Fruit fly (Drosophila melanogaster) whole organism, embryonic: Measurements from ENCODE around the gene NitFhit.

ENCODE experiments used
- BEAF-32 ChIP-seq: fragments of 200-800 bp; sonication (Bioruptor generic); optimal IDR thresholded peaks from 3 replicates; lab custom pipeline; 2017; ENCODE audit warnings: missing biosample characterization, missing genetic modification characterization, mild to moderate bottlenecking, moderate library complexity, missing genetic modification reagents
- Bteb2 ChIP-seq: fragments of 200-800 bp; sonication (Bioruptor generic); optimal IDR thresholded peaks from 2 replicates; lab custom pipeline; 2016; ENCODE audit warnings: missing biosample characterization, missing genetic modification characterization
- CG10366 ChIP-seq: fragments of 200-800 bp; sonication (Bioruptor generic); IDR thresholded peaks from 2 replicates; pipeline ENCODE4 v1.3.6; 2022; ENCODE audit warnings: missing biosample characterization, missing genetic modification characterization
- CG11085 ChIP-seq: fragments of 200-800 bp; sonication (Bioruptor generic); IDR thresholded peaks from 2 replicates; pipeline ENCODE4 v1.3.6; 2022; ENCODE audit warnings: missing biosample characterization, missing genetic modification characterization
- CG12104 ChIP-seq: fragments of 200-800 bp; sonication (Bioruptor generic); optimal IDR thresholded peaks from 3 replicates; lab custom pipeline; 2016; ENCODE audit warnings: missing biosample characterization, missing genetic modification characterization
- CG12155 ChIP-seq: fragments of 200-800 bp; sonication (Bioruptor generic); optimal IDR thresholded peaks from 3 replicates; lab custom pipeline; 2016; ENCODE audit warnings: missing biosample characterization, missing genetic modification characterization
- CG14710 ChIP-seq: fragments of 200-800 bp; sonication (Bioruptor generic); optimal IDR thresholded peaks from 3 replicates; lab custom pipeline; 2019; ENCODE audit warnings: missing biosample characterization, mild to moderate bottlenecking, missing genetic modification characterization, moderate library complexity
- CG15479 ChIP-seq: fragments of 200-800 bp; sonication (Bioruptor generic); optimal IDR thresholded peaks from 3 replicates; lab custom pipeline; 2019; ENCODE audit warnings: missing biosample characterization, mild to moderate bottlenecking, missing genetic modification characterization, moderate library complexity
- CG17361 ChIP-seq: fragments of 200-800 bp; sonication (Bioruptor generic); IDR thresholded peaks from 3 replicates; pipeline ENCODE4 v1.3.6; 2022; ENCODE audit warnings: missing biosample characterization, missing genetic modification characterization
- CG18011 ChIP-seq: fragments of 200-800 bp; sonication (Bioruptor generic); optimal IDR thresholded peaks from 2 replicates; lab custom pipeline; 2017; ENCODE audit warnings: missing biosample characterization, missing genetic modification characterization, mild to moderate bottlenecking, moderate library complexity, missing genotype
- CG2712 ChIP-seq: fragments of 200-800 bp; optimal IDR thresholded peaks from 3 replicates; lab custom pipeline; 2019; ENCODE audit warnings: missing biosample characterization, mild to moderate bottlenecking, missing genetic modification characterization, moderate library complexity
- CG3838 ChIP-seq: fragments of 200-800 bp; sonication (Bioruptor generic); optimal IDR thresholded peaks from 3 replicates; lab custom pipeline; 2016; ENCODE audit warnings: missing biosample characterization, missing genetic modification characterization
- CG4404 ChIP-seq: fragments of 200-800 bp; sonication (Bioruptor generic); IDR thresholded peaks from 2 replicates; pipeline ENCODE4 v1.3.6; 2022; ENCODE audit warnings: missing biosample characterization, missing genetic modification characterization
- CG5245 ChIP-seq: fragments of 200-800 bp; sonication (Bioruptor generic); optimal IDR thresholded peaks from 3 replicates; lab custom pipeline; 2016; ENCODE audit warnings: missing biosample characterization, missing genetic modification characterization
- CG6765 ChIP-seq: fragments of 200-800 bp; sonication (Bioruptor generic); optimal IDR thresholded peaks from 3 replicates; lab custom pipeline; 2017; ENCODE audit warnings: missing biosample characterization, mild to moderate bottlenecking, missing genetic modification characterization
- CG9817 ChIP-seq: fragments of 200-800 bp; sonication (Bioruptor generic); optimal IDR thresholded peaks from 2 replicates; lab custom pipeline; 2018; ENCODE audit warnings: missing biosample characterization, mild to moderate bottlenecking, missing genetic modification characterization, moderate library complexity
- CG9932 ChIP-seq: fragments of 200-800 bp; sonication (Bioruptor generic); IDR thresholded peaks from 2 replicates; pipeline ENCODE4 v1.3.6; 2022; ENCODE audit warnings: missing biosample characterization, missing genetic modification characterization
- CTCF ChIP-seq: fragments of 200-800 bp; sonication (Bioruptor generic); optimal IDR thresholded peaks from 2 replicates; lab custom pipeline; 2017; ENCODE audit warnings: missing biosample characterization, mild to moderate bottlenecking, missing genetic modification characterization, moderate library complexity
- Dip3 ChIP-seq: fragments of 200-800 bp; sonication (Bioruptor generic); optimal IDR thresholded peaks from 3 replicates; lab custom pipeline; 2016; ENCODE audit warnings: missing biosample characterization, missing genetic modification characterization
- E2f1 ChIP-seq: fragments of 200-800 bp; sonication (Bioruptor generic); IDR thresholded peaks from 2 replicates; pipeline ENCODE4 v1.3.6; 2022; ENCODE audit warnings: missing biosample characterization, missing genetic modification characterization
- E2f2 ChIP-seq: fragments of 200-800 bp; sonication (Bioruptor generic); IDR thresholded peaks from 2 replicates; pipeline ENCODE4 v1.3.6; 2022; ENCODE audit warnings: missing biosample characterization, missing genetic modification characterization
- Gug ChIP-seq: fragments of 200-800 bp; sonication (Bioruptor generic); IDR thresholded peaks from 4 replicates; pipeline ENCODE4 v1.3.6; 2022; ENCODE audit warnings: missing biosample characterization, missing genetic modification characterization
- HmgZ ChIP-seq: fragments of 200-800 bp; sonication (Bioruptor generic); optimal IDR thresholded peaks from 2 replicates; lab custom pipeline; 2018; ENCODE audit warnings: missing biosample characterization, mild to moderate bottlenecking, missing genetic modification characterization
- Hr78 ChIP-seq, 2 experiments: fragments of 200-800 bp in 1 of 2; fragments of >200 bp in 1 of 2; sonication (Bioruptor generic) in 1 of 2; optimal IDR thresholded peaks; 2 replicates each; lab custom pipeline; 2017 to 2019; ENCODE audit warnings: missing biosample characterization in 2 of 2, missing genetic modification characterization in 2 of 2, mild to moderate bottlenecking in 1 of 2, moderate library complexity in 1 of 2
- Kr ChIP-seq: fragments of 200-800 bp; sonication (Bioruptor generic); optimal IDR thresholded peaks from 2 replicates; lab custom pipeline; 2017; ENCODE audit warnings: missing biosample characterization, mild to moderate bottlenecking, missing genetic modification characterization
- Lpt ChIP-seq: fragments of >200 bp; optimal IDR thresholded peaks from 2 replicates; lab custom pipeline; 2018; ENCODE audit warnings: missing biosample characterization, missing genetic modification characterization
- NC2β ChIP-seq: fragments of 200-800 bp; sonication (Bioruptor generic); optimal IDR thresholded peaks from 2 replicates; lab custom pipeline; 2016; ENCODE audit warnings: missing biosample characterization, missing genetic modification characterization
- NFAT ChIP-seq: fragments of 200-800 bp; sonication (Bioruptor generic); IDR thresholded peaks from 2 replicates; pipeline ENCODE4 v1.3.6; 2022; ENCODE audit warnings: missing biosample characterization, missing genetic modification characterization
- Poxn ChIP-seq: fragments of 200-800 bp; sonication (Bioruptor generic); IDR thresholded peaks from 2 replicates; pipeline ENCODE4 v1.3.6; 2022; ENCODE audit warnings: missing biosample characterization, missing genetic modification characterization
- Spps ChIP-seq: fragments of 200-800 bp; sonication (Bioruptor generic); optimal IDR thresholded peaks from 2 replicates; lab custom pipeline; 2018; ENCODE audit warnings: missing biosample characterization, mild to moderate bottlenecking, missing genetic modification characterization
- Xbp1 ChIP-seq: fragments of 200-800 bp; sonication (Bioruptor generic); optimal IDR thresholded peaks from 3 replicates; lab custom pipeline; 2016; ENCODE audit warnings: missing biosample characterization, mild to moderate bottlenecking, missing genetic modification characterization
- abd-A ChIP-seq: fragments of 200-800 bp; sonication (Bioruptor generic); optimal IDR thresholded peaks from 3 replicates; lab custom pipeline; 2019; ENCODE audit warnings: missing biosample characterization, mild to moderate bottlenecking, missing genetic modification characterization, moderate library complexity
- ac ChIP-seq: fragments of 200-800 bp; sonication (Bioruptor generic); optimal IDR thresholded peaks from 3 replicates; lab custom pipeline; 2017; ENCODE audit warnings: missing biosample characterization, mild to moderate bottlenecking, missing genetic modification characterization
- amos ChIP-seq: fragments of 200-800 bp; sonication (Bioruptor generic); IDR thresholded peaks from 2 replicates; pipeline ENCODE4 v1.3.6; 2022; ENCODE audit warnings: missing biosample characterization, missing genetic modification characterization; ENCODE audit not compliant: partially characterized antibody
- ash1 ChIP-seq: fragments of 200-800 bp; sonication (Bioruptor generic); optimal IDR thresholded peaks from 2 replicates; lab custom pipeline; 2018; ENCODE audit warnings: missing biosample characterization, mild to moderate bottlenecking, missing genetic modification characterization
- bigmax ChIP-seq: fragments of 200-800 bp; sonication (Bioruptor generic); optimal IDR thresholded peaks from 2 replicates; lab custom pipeline; 2018; ENCODE audit warnings: missing biosample characterization, mild to moderate bottlenecking, missing genetic modification characterization
- bowl ChIP-seq: fragments of 200-800 bp; sonication (Bioruptor generic); IDR thresholded peaks from 2 replicates; pipeline ENCODE4 v1.3.6; 2022; ENCODE audit warnings: missing biosample characterization, missing genetic modification characterization
- bsh ChIP-seq, 2 experiments: fragments of 200-800 bp; sonication (Bioruptor generic); optimal IDR thresholded peaks; 2 replicates each; lab custom pipeline; 2017 to 2018; ENCODE audit warnings: mild to moderate bottlenecking in 2 of 2, missing biosample characterization in 2 of 2, missing genetic modification characterization in 2 of 2, moderate library complexity in 1 of 2
- cato ChIP-seq: fragments of 200-800 bp; sonication (Bioruptor generic); optimal IDR thresholded peaks from 2 replicates; lab custom pipeline; 2016; ENCODE audit warnings: missing biosample characterization, missing genetic modification characterization, borderline replicate concordance
- cwo ChIP-seq: fragments of 200-800 bp; sonication (Bioruptor generic); optimal IDR thresholded peaks from 3 replicates; lab custom pipeline; 2017; ENCODE audit warnings: missing biosample characterization, missing genetic modification characterization, mild to moderate bottlenecking, moderate library complexity, missing genetic modification reagents
- da ChIP-seq: fragments of 200-800 bp; sonication (Bioruptor generic); optimal IDR thresholded peaks from 2 replicates; lab custom pipeline; 2016; ENCODE audit warnings: missing biosample characterization, missing genetic modification characterization
- fd96Cb ChIP-seq: fragments of 200-800 bp; sonication (Bioruptor generic); optimal IDR thresholded peaks from 2 replicates; lab custom pipeline; 2018; ENCODE audit warnings: missing biosample characterization, mild to moderate bottlenecking, missing genetic modification characterization, moderate library complexity
- ham ChIP-seq: fragments of 200-800 bp; sonication (Bioruptor generic); IDR thresholded peaks from 2 replicates; pipeline ENCODE4 v1.3.6; 2022; ENCODE audit warnings: missing biosample characterization, missing genetic modification characterization
- kay ChIP-seq: fragments of 200-800 bp; sonication (Bioruptor generic); optimal IDR thresholded peaks from 2 replicates; lab custom pipeline; 2016; ENCODE audit warnings: missing biosample characterization, missing genetic modification characterization
- sens-2 ChIP-seq: fragments of 200-800 bp; sonication (Bioruptor generic); IDR thresholded peaks from 2 replicates; pipeline ENCODE4 v1.3.6; 2022; ENCODE audit warnings: missing biosample characterization, missing genetic modification characterization
- seq ChIP-seq: fragments of 200-800 bp; sonication (Bioruptor generic); IDR thresholded peaks from 2 replicates; pipeline ENCODE4 v1.3.6; 2022; ENCODE audit warnings: missing biosample characterization, missing genetic modification characterization
- slbo ChIP-seq: fragments of 200-800 bp; sonication (Bioruptor generic); IDR thresholded peaks from 2 replicates; pipeline ENCODE4 v1.3.6; 2022; ENCODE audit warnings: missing biosample characterization, missing genetic modification characterization
- trem ChIP-seq: fragments of 200-800 bp; optimal IDR thresholded peaks from 3 replicates; lab custom pipeline; 2019; ENCODE audit warnings: missing biosample characterization, mild to moderate bottlenecking, missing genetic modification characterization, moderate library complexity
- unpg ChIP-seq: fragments of 200-800 bp; sonication (Bioruptor generic); optimal IDR thresholded peaks from 3 replicates; lab custom pipeline; 2018; ENCODE audit warnings: missing biosample characterization, mild to moderate bottlenecking, missing genetic modification characterization, moderate library complexity
- usp ChIP-seq: fragments of >200 bp; optimal IDR thresholded peaks from 2 replicates; lab custom pipeline; 2017; ENCODE audit warnings: missing biosample characterization, missing genetic modification characterization
- vvl ChIP-seq: fragments of 200-800 bp; sonication (Bioruptor generic); IDR thresholded peaks from 2 replicates; pipeline ENCODE4 v1.3.6; 2022; ENCODE audit warnings: missing biosample characterization, missing genetic modification characterization

Gene NitFhit

dm6 chr3L:160446-161094, 43.0 kb upstream of the NitFhit start (continued):
- no peak for TF ChIP-seq seq (GFP tag; lab: Robert Waterston, UW)
- TF ChIP-seq ac (GFP tag; lab: Kevin White, UChicago): no peak
- TF ChIP-seq Dip3: no peak
- TF ChIP-seq ham (GFP tag; lab: Robert Waterston, UW): no peak
- no peak for TF ChIP-seq CG14710
- no peak for TF ChIP-seq trem (tag; lab: Kevin White, UChicago)
- TF ChIP-seq usp (GFP tag; lab: Kevin White, UChicago): no peak
- peak; percentile 36; the same call in 1 of the 2 replicates for TF ChIP-seq NFAT
- TF ChIP-seq slbo (GFP tag; lab: Robert Waterston, UW): peak; percentile 19; the same call in 1 of the 2 replicates
- TF ChIP-seq CG3838 (GFP tag; lab: Kevin White, UChicago): no peak
- TF ChIP-seq cato: no peak
- no peak for TF ChIP-seq BEAF-32 (GFP tag; lab: Kevin White, UChicago)
- TF ChIP-seq CG9932: no peak
- peak; percentile 70 for TF ChIP-seq abd-A
- no peak for TF ChIP-seq kay (GFP tag; lab: Kevin White, UChicago)
- no peak for TF ChIP-seq CG10366
- TF ChIP-seq ash1 (GFP tag; lab: Kevin White, UChicago): peak; percentile 55
- TF ChIP-seq da (GFP tag; lab: Kevin White, UChicago): no peak
- no peak for TF ChIP-seq CG12155 (GFP tag; lab: Kevin White, UChicago)
- TF ChIP-seq Gug (GFP tag; lab: Robert Waterston, UW): no peak
- peak; percentile 52 for TF ChIP-seq HmgZ (tag; lab: Kevin White, UChicago)
- no peak for TF ChIP-seq fd96Cb (tag; lab: Kevin White, UChicago)
- no peak for TF ChIP-seq CG5245 (GFP tag; lab: Kevin White, UChicago)
- TF ChIP-seq Poxn (GFP tag; lab: Robert Waterston, UW): no peak
- TF ChIP-seq CG9817 (tag; lab: Kevin White, UChicago): no peak
- no peak for TF ChIP-seq CG18011 (GFP tag; lab: Kevin White, UChicago)
- no peak for TF ChIP-seq Xbp1 (GFP tag; lab: Kevin White, UChicago)
- TF ChIP-seq bowl (GFP tag; lab: Robert Waterston, UW): 0 out of 2 replicates have a peak, but pooled peaks have one; percentile 13
- TF ChIP-seq CG6765 (GFP tag; lab: Kevin White, UChicago): peak; percentile 7
- TF ChIP-seq cwo (GFP tag; lab: Kevin White, UChicago): no peak
- peak; percentile 60; the same call in 1 of the 2 replicates for TF ChIP-seq vvl (GFP tag; lab: Robert Waterston, UW)
- TF ChIP-seq CG15479 (GFP tag; lab: Kevin White, UChicago): no peak
- TF ChIP-seq Lpt (GFP tag; lab: Kevin White, UChicago): no peak
- TF ChIP-seq CG4404: no peak
- TF ChIP-seq CG17361 (GFP tag; lab: Robert Waterston, UW): no peak
- no peak for TF ChIP-seq E2f1 (GFP tag; lab: Robert Waterston, UW)
- TF ChIP-seq CG2712: peak; percentile 2
- no peak for TF ChIP-seq bsh (GFP tag; optimal IDR thresholded peaks at IDR 0.05; lab: Kevin White, UChicago)
- TF ChIP-seq sens-2 (GFP tag; lab: Robert Waterston, UW): no peak
- TF ChIP-seq CG12104: no peak
- no peak for TF ChIP-seq Spps (tag; lab: Kevin White, UChicago)
- peak in 1 of 2 experiments; percentile 16 for TF ChIP-seq Hr78 (GFP tag; optimal IDR thresholded peaks at IDR 0.05; lab: Kevin White, UChicago)
- no peak for TF ChIP-seq Kr (GFP tag; lab: Kevin White, UChicago)
- peak; percentile 51 for TF ChIP-seq bigmax (GFP tag; lab: Kevin White, UChicago)
- no peak for TF ChIP-seq E2f2
- TF ChIP-seq amos: peak; percentile 43; the same call in 1 of the 2 replicates
- TF ChIP-seq NC2β (GFP tag; lab: Kevin White, UChicago): no peak
- TF ChIP-seq Bteb2: peak; percentile 4
- TF ChIP-seq CTCF (GFP tag; lab: Kevin White, UChicago): no peak
- no peak for TF ChIP-seq unpg (GFP tag; lab: Kevin White, UChicago)
- no peak for TF ChIP-seq CG11085 (GFP tag; lab: Robert Waterston, UW)
